Fruit fly (Drosophila melanogaster): Measurements from ENCODE around the gene Alp4.

The Alp4 gene

dm6 chr3R:31062344-31062964 is 13.7 kb downstream of the Alp4 start:
- TF ChIP-seq CG17801 (GFP tag; optimal IDR thresholded peaks at IDR 0.05; ENCODE audit: partially characterized antibody): peak; percentile 88

dm6 chr3R:31064653-31065322 is 16.1 kb downstream of the Alp4 start, which contains the start of gene Sox100B:
Gene Sox100B, plus strand, starts transcription at chr3R:31065253.
- TF ChIP-seq CG17801 (GFP tag; optimal IDR thresholded peaks at IDR 0.05; ENCODE audit: partially characterized antibody): no peak

dm6 chr3R:31066356-31066755 is 17.6 kb downstream of the Alp4 start:
- no peak for TF ChIP-seq CG17801 (GFP tag; optimal IDR thresholded peaks at IDR 0.05; ENCODE audit: partially characterized antibody)

- no peak for TF ChIP-seq CG17801 (GFP tag; optimal IDR thresholded peaks at IDR 0.05; ENCODE audit: partially characterized antibody)
Observed at dm6 chr3R:31070732-31071131, 22.0 kb downstream of the Alp4 start.

- TF ChIP-seq CG17801 (GFP tag; optimal IDR thresholded peaks at IDR 0.05; ENCODE audit: partially characterized antibody): no peak
Observed at dm6 chr3R:31086394-31086793, 37.7 kb downstream of the Alp4 start.

- TF ChIP-seq CG17801 (GFP tag; optimal IDR thresholded peaks at IDR 0.05; ENCODE audit: partially characterized antibody): no peak
Observed at dm6 chr3R:31089985-31090384, 41.3 kb downstream of the Alp4 start.

dm6 chr3R:31097221-31097620 is 48.5 kb downstream of the Alp4 start, which contains the start of gene CG11317:
Gene CG11317, minus strand, starts transcription at chr3R:31097321.
- no peak for TF ChIP-seq CG17801 (GFP tag; optimal IDR thresholded peaks at IDR 0.05; ENCODE audit: partially characterized antibody)

- TF ChIP-seq CG17801 (GFP tag; optimal IDR thresholded peaks at IDR 0.05; ENCODE audit: partially characterized antibody): no peak
Observed at dm6 chr3R:31101069-31101468, 52.3 kb downstream of the Alp4 start, which contains the start of gene CG15553. Gene CG15553, minus strand, starts transcription at chr3R:31101169.
